Worm (Caenorhabditis elegans): ENCODE results near the gene F15E6.5.

- TF ChIP-seq nhr-77 (tag; optimal IDR thresholded peaks at IDR 0.05) (no peak), elt-3 (tag; optimal IDR thresholded peaks at IDR 0.05) (no peak), ama-1 (optimal IDR thresholded peaks at IDR 0.05) (no peak), nhr-12 (tag; optimal IDR thresholded peaks at IDR 0.05) (no peak), lsy-2 (tag; optimal IDR thresholded peaks at IDR 0.05) (peak; percentile 39 to 85)
Observed at ce11 chrIV:4247334-4247733, 42.0 kb upstream of the F15E6.5 start.
